Fruit fly (Drosophila melanogaster): Measurements from ENCODE around the gene Aplip1.

Aplip1 gene

dm6 chr3L:1168445-1168844 is 27.7 kb upstream of the Aplip1 start (continued):
- TF ChIP-seq CG14441 (GFP tag; IDR thresholded peaks at IDR 0.05) (no peak), CG16813 (GFP tag; IDR thresholded peaks at IDR 0.05; ENCODE audit: partially characterized antibody) (no peak), pnt (GFP tag; optimal IDR thresholded peaks at IDR 0.05) (no peak), CG8281 (tag; optimal IDR thresholded peaks at IDR 0.05) (no peak), abd-A (tag; optimal IDR thresholded peaks at IDR 0.05) (no peak), CG14667 (GFP tag; IDR thresholded peaks at IDR 0.05) (no peak), Hr78 (GFP tag; optimal IDR thresholded peaks at IDR 0.05) (no peak), HLHmδ (GFP tag; optimal IDR thresholded peaks at IDR 0.05) (no peak), luna (GFP tag; optimal IDR thresholded peaks at IDR 0.05) (no peak), eyg (GFP tag; optimal IDR thresholded peaks at IDR 0.05) (no peak), CG7372 (GFP tag; IDR thresholded peaks at IDR 0.05) (no peak), NK7.1 (GFP tag; optimal IDR thresholded peaks at IDR 0.05) (no peak), Stat92E (GFP tag; optimal IDR thresholded peaks at IDR 0.05) (no peak), ATbp (GFP tag; optimal IDR thresholded peaks at IDR 0.05) (peak; percentile 21), CG31441 (GFP tag; IDR thresholded peaks at IDR 0.05) (no peak), CG11696 (GFP tag; IDR thresholded peaks at IDR 0.05) (no peak), CG6813 (GFP tag; optimal IDR thresholded peaks at IDR 0.05) (peak; percentile 4), CG6765 (GFP tag; optimal IDR thresholded peaks at IDR 0.05) (no peak), Ets97D (GFP tag; optimal IDR thresholded peaks at IDR 0.05) (no peak), CG3407 (GFP tag; optimal IDR thresholded peaks at IDR 0.05) (peak; percentile 28), CG5953 (GFP tag; IDR thresholded peaks at IDR 0.05) (no peak), fd3F (GFP tag; optimal IDR thresholded peaks at IDR 0.05) (no peak), Side (GFP tag; optimal IDR thresholded peaks at IDR 0.05) (no peak), Dbx (GFP tag; IDR thresholded peaks at IDR 0.05) (no peak), Optix (GFP tag; IDR thresholded peaks at IDR 0.05) (no peak), slbo (GFP tag; IDR thresholded peaks at IDR 0.05) (no peak), chinmo (GFP tag; IDR thresholded peaks at IDR 0.05; ENCODE audit: partially characterized antibody) (no peak), CG17829 (tag; optimal IDR thresholded peaks at IDR 0.05) (no peak), Hmx (GFP tag; optimal IDR thresholded peaks at IDR 0.05) (no peak), CG6272 (GFP tag; IDR thresholded peaks at IDR 0.05) (no peak), Asciz (GFP tag; optimal IDR thresholded peaks at IDR 0.05) (no peak), CG17385 (GFP tag; optimal IDR thresholded peaks at IDR 0.05) (no peak), CG12769 (tag; optimal IDR thresholded peaks at IDR 0.05) (no peak), CG4854 (GFP tag; optimal IDR thresholded peaks at IDR 0.05) (no peak), CG9609 (GFP tag; optimal IDR thresholded peaks at IDR 0.05) (no peak), Sox102F (GFP tag; optimal IDR thresholded peaks at IDR 0.05) (peak; percentile 6), CG7556 (GFP tag; optimal IDR thresholded peaks at IDR 0.05) (no peak), CG33557 (GFP tag; optimal IDR thresholded peaks at IDR 0.05) (peak; percentile 17), zfh1 (GFP tag; IDR thresholded peaks at IDR 0.05) (no peak), CG11504 (tag; optimal IDR thresholded peaks at IDR 0.05) (peak; percentile 13), tll (GFP tag; optimal IDR thresholded peaks at IDR 0.05) (no peak), repo (GFP tag; optimal IDR thresholded peaks at IDR 0.05) (no peak), zen (tag; optimal IDR thresholded peaks at IDR 0.05) (peak; percentile 11), Med (GFP tag) (peak; percentile 32), CG17568 (GFP tag; optimal IDR thresholded peaks at IDR 0.05) (peak; percentile 17), ems (GFP tag; optimal IDR thresholded peaks at IDR 0.05) (no peak), Nf-YA (GFP tag; IDR thresholded peaks at IDR 0.05) (no peak), CG2678 (tag; optimal IDR thresholded peaks at IDR 0.05) (peak; percentile 20), CrebB (tag; optimal IDR thresholded peaks at IDR 0.05) (no peak), sens (GFP tag) (peak; percentile 66), NFAT (GFP tag; IDR thresholded peaks at IDR 0.05) (no peak)

Measured in whole organism, embryonic.